Fruit fly (Drosophila melanogaster): ENCODE measurements around the gene TfIIEbeta.
A peak's percentile ranks its signal among the peaks of the same experiment; 100 is the strongest.

The TfIIEbeta gene

DNA sequence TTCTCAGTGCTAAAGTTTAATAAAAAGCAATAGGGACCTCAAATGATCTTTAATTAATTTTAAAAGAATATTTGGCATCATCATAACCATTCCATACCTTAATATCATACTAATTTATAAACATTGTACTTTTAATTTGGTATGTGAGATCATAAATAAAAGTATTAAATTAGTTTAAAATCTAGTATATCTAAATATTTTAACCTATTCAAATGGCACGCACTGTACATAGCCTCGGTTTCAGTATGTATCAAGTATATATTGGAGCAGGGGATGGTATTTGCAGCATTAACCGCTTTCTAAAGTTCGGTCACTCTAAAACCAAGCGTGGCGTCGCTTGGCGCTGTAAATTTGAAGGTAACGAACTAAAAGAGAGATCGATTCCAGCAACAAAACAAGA lies 44.4 kb upstream of the TfIIEbeta start, which contains the start of gene pav (continued):
- no peak for TF ChIP-seq Nf-YA (GFP tag; IDR thresholded peaks at IDR 0.05)
- TF ChIP-seq CG12219 (GFP tag; optimal IDR thresholded peaks at IDR 0.05): no peak
- TF ChIP-seq psq (GFP tag; optimal IDR thresholded peaks at IDR 0.05): no peak
- TF ChIP-seq Hr51 (GFP tag; optimal IDR thresholded peaks at IDR 0.05): no peak
- TF ChIP-seq CG15479 (GFP tag; optimal IDR thresholded peaks at IDR 0.05): no peak
- TF ChIP-seq Dll (GFP tag; IDR thresholded peaks at IDR 0.05; ENCODE audit: partially characterized antibody): no peak
- peak; percentile 80 for TF ChIP-seq CG11695 (GFP tag; IDR thresholded peaks at IDR 0.05)
- no peak for TF ChIP-seq CG9215 (GFP tag; IDR thresholded peaks at IDR 0.05)
- TF ChIP-seq ara (GFP tag; IDR thresholded peaks at IDR 0.05): no peak
- no peak for TF ChIP-seq CG6654 (GFP tag; optimal IDR thresholded peaks at IDR 0.05)
- no peak for TF ChIP-seq CG18599 (GFP tag; optimal IDR thresholded peaks at IDR 0.05)
- no peak for TF ChIP-seq CG2678 (tag; optimal IDR thresholded peaks at IDR 0.05)
- no peak for TF ChIP-seq H2.0 (GFP tag; IDR thresholded peaks at IDR 0.05)
- peak; percentile 19; the same call in 1 of the 2 replicates for TF ChIP-seq NFAT (GFP tag; IDR thresholded peaks at IDR 0.05)
- no peak for TF ChIP-seq CG10565 (GFP tag; optimal IDR thresholded peaks at IDR 0.05)
- no peak for TF ChIP-seq ato (GFP tag; IDR thresholded peaks at IDR 0.05; ENCODE audit: partially characterized antibody)
- TF ChIP-seq CG15011 (GFP tag; optimal IDR thresholded peaks at IDR 0.05): no peak
- TF ChIP-seq org-1 (GFP tag; optimal IDR thresholded peaks at IDR 0.05): no peak
- no peak for TF ChIP-seq CG12071 (GFP tag; optimal IDR thresholded peaks at IDR 0.05)
- TF ChIP-seq CG14860 (GFP tag; IDR thresholded peaks at IDR 0.05; ENCODE audit: partially characterized antibody): no peak
- TF ChIP-seq NC2β (GFP tag; optimal IDR thresholded peaks at IDR 0.05): no peak
- TF ChIP-seq NC2α (GFP tag; optimal IDR thresholded peaks at IDR 0.05): no peak
- TF ChIP-seq Abd-B (GFP tag; optimal IDR thresholded peaks at IDR 0.05): peak; percentile 4
- TF ChIP-seq pzg (GFP tag; optimal IDR thresholded peaks at IDR 0.05): peak; percentile 77
- peak; percentile 70 for TF ChIP-seq CoRest (tag; optimal IDR thresholded peaks at IDR 0.05)
- no peak for TF ChIP-seq corto (GFP tag; optimal IDR thresholded peaks at IDR 0.05)
- TF ChIP-seq CG4707 (GFP tag; optimal IDR thresholded peaks at IDR 0.05): no peak
- TF ChIP-seq kay (GFP tag; optimal IDR thresholded peaks at IDR 0.05): no peak
- no peak for TF ChIP-seq CG2202 (tag; optimal IDR thresholded peaks at IDR 0.05)
- TF ChIP-seq CG32532 (GFP tag; IDR thresholded peaks at IDR 0.05): peak; percentile 82
- no peak for TF ChIP-seq CG2875 (GFP tag; optimal IDR thresholded peaks at IDR 0.05)
- no peak for TF ChIP-seq CG17361 (GFP tag; IDR thresholded peaks at IDR 0.05)
- peak; percentile 4; the same call in 1 of the 2 replicates for TF ChIP-seq CG6689 (GFP tag; IDR thresholded peaks at IDR 0.05)
- TF ChIP-seq CG3995 (GFP tag; optimal IDR thresholded peaks at IDR 0.05): peak; percentile 5
- peak; percentile 39 for TF ChIP-seq Myb (GFP tag; optimal IDR thresholded peaks at IDR 0.05)
- TF ChIP-seq Sox100B (GFP tag; optimal IDR thresholded peaks at IDR 0.05): no peak
- no peak for TF ChIP-seq CG4424 (GFP tag; optimal IDR thresholded peaks at IDR 0.05)
- TF ChIP-seq sd (tag; optimal IDR thresholded peaks at IDR 0.05): no peak
- no peak for TF ChIP-seq slou (GFP tag; optimal IDR thresholded peaks at IDR 0.05)
- TF ChIP-seq emc (GFP tag; optimal IDR thresholded peaks at IDR 0.05): no peak
- TF ChIP-seq CG1603 (tag; optimal IDR thresholded peaks at IDR 0.05): no peak
- TF ChIP-seq CG10654 (GFP tag; optimal IDR thresholded peaks at IDR 0.05): no peak
- TF ChIP-seq CG2116 (GFP tag; optimal IDR thresholded peaks at IDR 0.05): peak; percentile 4
- TF ChIP-seq lola (GFP tag; optimal IDR thresholded peaks at IDR 0.05): peak in 1 of 3 experiments; percentile 30
- TF ChIP-seq CG4730 (GFP tag; IDR thresholded peaks at IDR 0.05): peak; percentile 44; the same call in 1 of the 2 replicates
- no peak for TF ChIP-seq CG10209 (GFP tag; optimal IDR thresholded peaks at IDR 0.05)
- TF ChIP-seq sisA (GFP tag; IDR thresholded peaks at IDR 0.05): 0 out of 2 replicates have a peak, but pooled peaks have one; percentile 33
- no peak for TF ChIP-seq CG12769 (tag; optimal IDR thresholded peaks at IDR 0.05)
- TF ChIP-seq Usf (GFP tag; optimal IDR thresholded peaks at IDR 0.05): no peak
- no peak for TF ChIP-seq cwo (GFP tag; optimal IDR thresholded peaks at IDR 0.05)
